Worm (Caenorhabditis elegans) whole organism, young adult: ENCODE data around the gene R151.8.

ENCODE experiments used
- B0336.3 ChIP-seq: fragments of 200-800 bp; sonication (Bioruptor generic); IDR thresholded peaks from 2 replicates; pipeline ENCODE4 v1.3.6; 2022; ENCODE audit warnings: missing genetic modification characterization, missing compliant biosample characterization
- C06A6.2 ChIP-seq: fragments of 200-800 bp; sonication (Bioruptor generic); conservative IDR thresholded peaks from 2 replicates; pipeline ENCODE4 v1.3.6; 2022; ENCODE audit warnings: missing genetic modification characterization, missing compliant biosample characterization
- D2030.7 ChIP-seq: fragments of 200-800 bp; sonication (Bioruptor generic); IDR thresholded peaks from 2 replicates; pipeline ENCODE4 v1.3.6; 2022; ENCODE audit warnings: missing genetic modification reagents, missing genetic modification characterization, missing compliant biosample characterization
- F10E7.11 ChIP-seq: sonication (generic microtip); optimal IDR thresholded peaks from 2 replicates; lab custom pipeline; 2017; ENCODE audit warnings: mild to moderate bottlenecking, missing genetic modification characterization, moderate library complexity, missing compliant biosample characterization
- F37B4.10 ChIP-seq: fragments of 200-800 bp; sonication (Bioruptor generic); IDR thresholded peaks from 2 replicates; pipeline ENCODE4 v1.3.6; 2022; ENCODE audit warnings: missing genetic modification characterization, missing compliant biosample characterization
- K12H6.12 ChIP-seq: fragments of 200-800 bp; sonication (Bioruptor generic); optimal IDR thresholded peaks from 2 replicates; lab custom pipeline; 2018; ENCODE audit warnings: mild to moderate bottlenecking, missing genetic modification characterization, missing compliant biosample characterization
- Y53F4B.3 ChIP-seq: fragments of 200-800 bp; sonication (Bioruptor generic); IDR thresholded peaks from 2 replicates; pipeline ENCODE4 v1.3.6; 2022; ENCODE audit warnings: missing genetic modification reagents, missing genetic modification characterization, missing compliant biosample characterization
- Y67H2A.10 ChIP-seq: fragments of 200-800 bp; sonication (Bioruptor generic); conservative IDR thresholded peaks from 2 replicates; pipeline ENCODE4 v1.3.6; 2022; ENCODE audit warnings: missing genetic modification reagents, missing genetic modification characterization, missing compliant biosample characterization
- Y95B8A.8 ChIP-seq: fragments of 200-800 bp; sonication (Bioruptor generic); IDR thresholded peaks from 2 replicates; pipeline ENCODE4 v1.3.6; 2022; ENCODE audit warnings: missing genetic modification reagents, missing genetic modification characterization, missing compliant biosample characterization
- ama-1 ChIP-seq, 3 experiments: fragments of 150-350 bp in 1 of 3; sonication (generic microtip) in 2 of 3; optimal IDR thresholded peaks; 2 replicates each; lab custom pipeline; 2014 to 2018; ENCODE audit warnings: missing biosample characterization in 2 of 3, missing genetic modification characterization in 2 of 3, missing genetic modification reagents in 2 of 3
- aptf-2 ChIP-seq: fragments of 200-800 bp; sonication (Bioruptor generic); conservative IDR thresholded peaks from 2 replicates; pipeline ENCODE4 v1.3.6; 2022; ENCODE audit warnings: missing genetic modification reagents, missing genetic modification characterization, missing compliant biosample characterization
- atf-7 ChIP-seq: sonication (generic microtip); optimal IDR thresholded peaks from 2 replicates; lab custom pipeline; 2017; ENCODE audit warnings: mild to moderate bottlenecking, missing genetic modification characterization, missing compliant biosample characterization
- athp-1 ChIP-seq: sonication (generic microtip); optimal IDR thresholded peaks from 2 replicates; lab custom pipeline; 2017; ENCODE audit warnings: mild to moderate bottlenecking, missing genetic modification characterization, missing compliant biosample characterization
- attf-6 ChIP-seq: fragments of 200-800 bp; sonication (Bioruptor generic); IDR thresholded peaks from 2 replicates; pipeline ENCODE4 v1.3.6; 2022; ENCODE audit warnings: missing genetic modification reagents, missing genetic modification characterization, missing compliant biosample characterization
- bed-1 ChIP-seq: fragments of 200-800 bp; sonication (Bioruptor generic); IDR thresholded peaks from 2 replicates; pipeline ENCODE4 v1.3.6; 2022; ENCODE audit warnings: missing genetic modification reagents, missing genetic modification characterization, missing compliant biosample characterization
- ceh-100 ChIP-seq: fragments of 200-800 bp; sonication (Bioruptor generic); IDR thresholded peaks from 2 replicates; pipeline ENCODE4 v1.3.6; 2022; ENCODE audit warnings: missing genetic modification reagents, missing genetic modification characterization, missing compliant biosample characterization
- ceh-40 ChIP-seq: fragments of 200-800 bp; sonication (Bioruptor generic); IDR thresholded peaks from 2 replicates; pipeline ENCODE4 v1.3.6; 2022; ENCODE audit warnings: missing genetic modification characterization, missing compliant biosample characterization
- ceh-79 ChIP-seq: sonication (generic microtip); optimal IDR thresholded peaks from 2 replicates; lab custom pipeline; 2017; ENCODE audit warnings: mild to moderate bottlenecking, missing genetic modification characterization, missing compliant biosample characterization
- die-1 ChIP-seq: sonication (generic microtip); optimal IDR thresholded peaks from 2 replicates; lab custom pipeline; 2016; ENCODE audit warnings: missing genotype, mild to moderate bottlenecking, missing genetic modification characterization, missing compliant biosample characterization
- egl-44 ChIP-seq: fragments of 200-800 bp; sonication (Bioruptor generic); IDR thresholded peaks from 2 replicates; pipeline ENCODE4 v1.3.6; 2022; ENCODE audit warnings: missing genetic modification reagents, missing genetic modification characterization, missing compliant biosample characterization
- hlh-26 ChIP-seq: fragments of 200-800 bp; sonication (Bioruptor generic); conservative IDR thresholded peaks from 2 replicates; pipeline ENCODE4 v1.3.6; 2022; ENCODE audit warnings: missing genetic modification reagents, missing genetic modification characterization, missing compliant biosample characterization
- hrde-1 ChIP-seq: sonication (generic microtip); optimal IDR thresholded peaks from 2 replicates; lab custom pipeline; 2016; ENCODE audit warnings: missing genetic modification characterization, mild to moderate bottlenecking, missing compliant biosample characterization, moderate library complexity, missing genotype, missing genetic modification reagents, borderline replicate concordance
- lag-1 ChIP-seq: fragments of 200-800 bp; sonication (Bioruptor generic); IDR thresholded peaks from 2 replicates; pipeline ENCODE4 v1.3.6; 2022; ENCODE audit warnings: missing genetic modification reagents, missing genetic modification characterization, missing compliant biosample characterization
- let-526 ChIP-seq: fragments of 200-800 bp; sonication (Bioruptor generic); IDR thresholded peaks from 2 replicates; pipeline ENCODE4 v1.3.6; 2022; ENCODE audit warnings: missing genetic modification reagents, missing genetic modification characterization, missing compliant biosample characterization
- lin-26 ChIP-seq: fragments of 200-800 bp; sonication (Bioruptor generic); IDR thresholded peaks from 2 replicates; pipeline ENCODE4 v1.3.6; 2022; ENCODE audit warnings: missing genetic modification reagents, missing genetic modification characterization, missing compliant biosample characterization
- lin-35 ChIP-seq, 3 experiments: fragments of 150-350 bp in 2 of 3; sonication (generic microtip) in 1 of 3; optimal IDR thresholded peaks; 2 replicates each; lab custom pipeline; 2014 to 2018; ENCODE audit warnings: missing biosample characterization in 3 of 3, missing genetic modification characterization in 3 of 3, missing genetic modification reagents in 3 of 3
- lsl-1 ChIP-seq: fragments of 200-800 bp; sonication (Bioruptor generic); optimal IDR thresholded peaks from 2 replicates; lab custom pipeline; 2018; ENCODE audit warnings: mild to moderate bottlenecking, missing genetic modification characterization, moderate library complexity, missing compliant biosample characterization
- madf-10 ChIP-seq: sonication (generic microtip); optimal IDR thresholded peaks from 2 replicates; lab custom pipeline; 2016; ENCODE audit warnings: mild to moderate bottlenecking, missing genetic modification characterization, missing compliant biosample characterization
- madf-6 ChIP-seq: fragments of 200-800 bp; sonication (Bioruptor generic); IDR thresholded peaks from 2 replicates; pipeline ENCODE4 v1.3.6; 2022; ENCODE audit warnings: missing genetic modification reagents, missing genetic modification characterization, missing compliant biosample characterization
- madf-8 ChIP-seq: fragments of 200-800 bp; sonication (Bioruptor generic); conservative IDR thresholded peaks from 2 replicates; pipeline ENCODE4 v1.3.6; 2022; ENCODE audit warnings: missing genetic modification reagents, missing genetic modification characterization, missing compliant biosample characterization
- nfya-1 ChIP-seq: sonication (generic microtip); optimal IDR thresholded peaks from 2 replicates; lab custom pipeline; 2017; ENCODE audit warnings: antibody characterized with exemption, missing compliant biosample characterization, missing genetic modification characterization, borderline replicate concordance; ENCODE audit not compliant: insufficient read depth
- nfya-2 ChIP-seq: fragments of 200-800 bp; sonication (Bioruptor generic); IDR thresholded peaks from 2 replicates; pipeline ENCODE4 v1.3.6; 2022; ENCODE audit warnings: missing genetic modification reagents, missing genetic modification characterization, missing compliant biosample characterization
- nhr-120 ChIP-seq: fragments of 200-800 bp; sonication (Bioruptor generic); IDR thresholded peaks from 2 replicates; pipeline ENCODE4 v1.3.6; 2022; ENCODE audit warnings: missing genetic modification characterization, missing compliant biosample characterization
- nhr-179 ChIP-seq: sonication (generic microtip); optimal IDR thresholded peaks from 2 replicates; lab custom pipeline; 2016; ENCODE audit warnings: mild to moderate bottlenecking, missing genetic modification characterization, missing compliant biosample characterization
- nhr-27 ChIP-seq: fragments of 200-800 bp; sonication (Bioruptor generic); optimal IDR thresholded peaks from 2 replicates; lab custom pipeline; 2018; ENCODE audit warnings: mild to moderate bottlenecking, missing genetic modification characterization, moderate library complexity, missing compliant biosample characterization
- nhr-80 ChIP-seq: sonication (generic microtip); optimal IDR thresholded peaks from 2 replicates; lab custom pipeline; 2016; ENCODE audit warnings: missing genetic modification characterization, missing compliant biosample characterization
- nhr-90 ChIP-seq: sonication (generic microtip); optimal IDR thresholded peaks from 2 replicates; lab custom pipeline; 2016; ENCODE audit warnings: missing genotype, mild to moderate bottlenecking, missing genetic modification characterization, missing compliant biosample characterization
- pha-4 ChIP-seq: fragments of 150-350 bp; sonication (generic microtip); optimal IDR thresholded peaks from 2 replicates; lab custom pipeline; 2014; ENCODE audit warnings: missing biosample characterization, missing genetic modification reagents, missing genetic modification characterization
- rec-8 ChIP-seq, 2 experiments: sonication (generic microtip); optimal IDR thresholded peaks; 2 replicates each; lab custom pipeline; 2016; ENCODE audit warnings: mild to moderate bottlenecking in 2 of 2, missing genetic modification characterization in 2 of 2, missing genetic modification reagents in 2 of 2, missing genotype in 2 of 2, missing biosample characterization in 1 of 2, missing compliant biosample characterization in 1 of 2, moderate library complexity in 1 of 2
- sdz-38 ChIP-seq: sonication (generic microtip); optimal IDR thresholded peaks from 2 replicates; lab custom pipeline; 2016; ENCODE audit warnings: missing genotype, missing genetic modification characterization, missing compliant biosample characterization
- snpc-1.1 ChIP-seq: sonication (generic microtip); optimal IDR thresholded peaks from 2 replicates; lab custom pipeline; 2017; ENCODE audit warnings: missing genetic modification characterization, mild to moderate bottlenecking, missing compliant biosample characterization, antibody characterized with exemption, moderate library complexity, missing genotype, missing genetic modification reagents; ENCODE audit not compliant: insufficient read depth
- somi-1 ChIP-seq: fragments of 200-800 bp; sonication (Bioruptor generic); optimal IDR thresholded peaks from 2 replicates; lab custom pipeline; 2018; ENCODE audit warnings: mild to moderate bottlenecking, missing genetic modification characterization, missing compliant biosample characterization
- tbp1 ChIP-seq: fragments of 200-800 bp; sonication (Bioruptor generic); optimal IDR thresholded peaks from 2 replicates; lab custom pipeline; 2018; ENCODE audit warnings: mild to moderate bottlenecking, missing genetic modification characterization, missing compliant biosample characterization
- xnd-1 ChIP-seq: sonication (generic microtip); optimal IDR thresholded peaks from 2 replicates; lab custom pipeline; 2016; ENCODE audit warnings: missing genotype, missing genetic modification reagents, missing genetic modification characterization, missing compliant biosample characterization
- ztf-25 ChIP-seq: fragments of 200-800 bp; sonication (Bioruptor generic); IDR thresholded peaks from 2 replicates; pipeline ENCODE4 v1.3.6; 2022; ENCODE audit warnings: missing genetic modification reagents, missing genetic modification characterization, missing compliant biosample characterization

The R151.8 gene

ce11 chrIII:7271083-7271482 lies 41.5 kb upstream of the R151.8 start:
- TF ChIP-seq D2030.7 (no peak), somi-1 (GFP tag; lab: Kevin White, UChicago) (peak; percentile 36), tbp1 (no peak), nhr-80 (tag; lab: Kevin White, UChicago) (peak; percentile 22), ama-1 (optimal IDR thresholded peaks at IDR 0.05; lab: Kevin White, UChicago) (peak; percentile 36), ama-1 (GFP tag; optimal IDR thresholded peaks at IDR 0.05; lab: Kevin White, UChicago) (no peak)

- TF ChIP-seq madf-8 (GFP tag; lab: Robert Waterston, UW) (no peak), nhr-90 (tag; lab: Kevin White, UChicago) (no peak), Y95B8A.8 (no peak), snpc-1.1 (tag; lab: Kevin White, UChicago) (no peak), B0336.3 (GFP tag; lab: Robert Waterston, UW) (no peak), xnd-1 (tag; lab: Kevin White, UChicago) (no peak), bed-1 (GFP tag; lab: Robert Waterston, UW) (no peak), aptf-2 (GFP tag; lab: Robert Waterston, UW) (no peak), nfya-1 (tag; lab: Kevin White, UChicago) (no peak), madf-10 (no peak), hlh-26 (GFP tag; lab: Robert Waterston, UW) (no peak), hrde-1 (tag; lab: Kevin White, UChicago) (no peak), lin-26 (GFP tag; lab: Robert Waterston, UW) (no peak), nhr-27 (tag; lab: Kevin White, UChicago) (no peak), ceh-100 (no peak), egl-44 (no peak), Y67H2A.10 (GFP tag; lab: Robert Waterston, UW) (no peak), rec-8 (tag; optimal IDR thresholded peaks at IDR 0.05; lab: Kevin White, UChicago) (no peak), madf-6 (GFP tag; lab: Robert Waterston, UW) (no peak), nhr-120 (GFP tag; lab: Robert Waterston, UW) (no peak)
Measured at ce11 chrIII:7263028-7263427, 33.4 kb upstream of the R151.8 start.

DNA sequence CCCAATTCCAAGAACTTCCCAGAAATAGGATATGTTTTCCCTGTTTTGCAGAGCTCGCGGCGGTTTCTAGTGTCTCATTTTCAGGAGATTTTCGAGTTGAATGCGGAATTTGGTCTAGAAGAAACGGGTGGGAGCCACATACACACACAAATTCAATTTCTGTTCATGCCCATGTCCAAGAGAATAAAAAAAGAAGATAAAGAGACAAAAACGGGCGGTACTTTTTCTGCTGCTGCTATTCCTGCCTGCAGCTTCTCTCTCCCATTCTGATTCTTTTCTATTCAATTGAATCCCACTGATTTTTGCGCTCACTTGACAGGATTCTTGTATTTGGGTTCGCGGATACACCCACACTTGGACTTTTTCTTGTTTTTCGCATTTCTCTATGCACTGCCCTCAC lies 33.0 kb upstream of the R151.8 start:
- TF ChIP-seq C06A6.2 (GFP tag; lab: Robert Waterston, UW), result no peak
- TF ChIP-seq Y53F4B.3, result no peak
- no peak for TF ChIP-seq athp-1 (tag; lab: Kevin White, UChicago)
- TF ChIP-seq K12H6.12 (tag; lab: Kevin White, UChicago), result no peak

DNA sequence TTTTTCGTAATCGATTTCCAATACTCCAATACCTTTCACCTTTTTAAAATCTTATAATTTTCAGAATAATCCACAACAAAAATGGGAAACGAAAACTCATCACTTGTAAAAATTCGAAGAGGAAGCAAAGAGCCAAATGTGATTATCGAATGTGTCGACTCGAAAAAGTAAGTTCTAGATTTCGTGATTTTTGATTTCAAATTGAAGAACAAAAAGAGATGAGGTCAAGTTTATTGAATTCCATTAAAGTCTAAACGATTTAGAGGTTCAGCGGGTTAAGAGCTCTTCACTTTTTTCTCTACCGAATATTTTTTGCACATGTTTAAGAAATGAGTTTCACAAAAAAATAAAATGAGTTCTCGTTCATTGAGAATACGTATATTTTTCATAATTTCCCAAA lies 29.3 kb upstream of the R151.8 start, which contains the start of gene B0361.4:
TSS of gene B0361.4 (plus strand) at position 61 of the 400 bp plus-strand sequence.
- TF ChIP-seq pha-4, result no peak
- TF ChIP-seq lsl-1 (GFP tag; lab: Kevin White, UChicago), result no peak
- no peak for TF ChIP-seq ztf-25 (GFP tag; lab: Robert Waterston, UW)
- no peak for TF ChIP-seq nhr-120 (GFP tag; lab: Robert Waterston, UW)
- TF ChIP-seq ceh-40 (GFP tag; lab: Robert Waterston, UW), result no peak
- TF ChIP-seq let-526 (GFP tag; lab: Robert Waterston, UW), result no peak
- TF ChIP-seq nfya-2 (GFP tag; lab: Robert Waterston, UW), result no peak
- no peak for TF ChIP-seq sdz-38
- TF ChIP-seq lin-35 (GFP tag; optimal IDR thresholded peaks at IDR 0.05; lab: Kevin White, UChicago), result no peak
- TF ChIP-seq attf-6, result no peak
- no peak for TF ChIP-seq bed-1 (GFP tag; lab: Robert Waterston, UW)
- TF ChIP-seq atf-7 (tag; lab: Kevin White, UChicago), result no peak
- TF ChIP-seq nhr-179 (tag; lab: Kevin White, UChicago), result no peak
- TF ChIP-seq ceh-79 (tag; lab: Kevin White, UChicago), result no peak
- TF ChIP-seq lag-1 (GFP tag; lab: Robert Waterston, UW), result no peak
- TF ChIP-seq F10E7.11, result no peak
- no peak for TF ChIP-seq die-1 (tag; lab: Kevin White, UChicago)
- no peak for TF ChIP-seq F37B4.10 (GFP tag; lab: Robert Waterston, UW)
- no peak for TF ChIP-seq ama-1 (optimal IDR thresholded peaks at IDR 0.05; lab: Kevin White, UChicago)
- TF ChIP-seq ama-1 (GFP tag; optimal IDR thresholded peaks at IDR 0.05; lab: Kevin White, UChicago), result no peak
